Worm (Caenorhabditis elegans) whole organism, L4/young adult: ENCODE measurements around the gene F47B7.5.

ENCODE experiments used
- W03F9.2 ChIP-seq: fragments of 150-350 bp; optimal IDR thresholded peaks from 2 replicates; lab custom pipeline; 2014; ENCODE audit warnings: missing biosample characterization, missing genetic modification characterization
- dao-5 ChIP-seq: sonication (generic microtip); optimal IDR thresholded peaks from 2 replicates; lab custom pipeline; 2016; ENCODE audit warnings: missing genotype, missing genetic modification characterization, moderate library complexity, missing compliant biosample characterization
- him-1 ChIP-seq: sonication (generic microtip); optimal IDR thresholded peaks from 2 replicates; lab custom pipeline; 2016; ENCODE audit warnings: missing genotype, missing genetic modification reagents, missing genetic modification characterization, missing compliant biosample characterization

F47B7.5 gene

DNA sequence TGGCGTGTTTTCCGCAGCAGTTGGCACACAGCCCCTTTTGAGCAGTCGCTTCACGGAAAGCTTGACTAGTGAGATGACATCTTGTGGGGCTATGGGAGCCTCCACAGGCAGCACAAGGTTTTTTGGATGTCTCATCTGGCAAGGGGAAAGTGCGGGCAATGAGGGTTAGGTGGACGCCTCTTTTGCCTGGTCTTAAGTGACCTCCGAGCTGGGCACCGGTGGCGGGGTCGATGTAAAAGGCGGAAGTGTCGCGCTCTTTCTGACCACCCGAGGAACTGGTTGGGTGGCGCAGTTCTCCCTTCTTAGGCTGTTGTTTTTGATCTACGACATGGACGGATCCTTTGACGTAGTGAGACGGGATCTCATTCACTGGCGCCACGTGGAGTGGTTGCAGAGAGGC, 17.2 kb downstream of the F47B7.5 start:
- no peak for TF ChIP-seq him-1 (tag; lab: Kevin White, UChicago)
- TF ChIP-seq dao-5 (tag; lab: Kevin White, UChicago): no peak
- TF ChIP-seq W03F9.2: no peak

DNA sequence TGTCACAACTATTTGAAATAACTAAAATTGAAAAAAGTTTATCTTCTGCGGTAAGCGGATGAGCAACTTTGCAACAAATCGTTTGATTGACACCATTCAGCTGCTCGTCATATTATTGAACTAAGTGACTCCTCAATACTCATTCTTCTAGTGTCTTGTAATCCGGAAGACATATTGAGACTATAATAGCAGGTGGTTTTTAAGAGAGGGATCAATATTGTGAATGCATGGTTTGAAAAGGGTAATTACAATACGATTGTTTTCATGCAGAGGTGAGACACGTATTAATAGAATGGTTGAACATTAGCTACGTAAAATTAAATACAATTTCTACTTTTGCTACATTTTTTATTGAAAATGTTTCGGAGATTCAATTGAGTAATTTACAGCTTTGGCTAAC, 25.4 kb downstream of the F47B7.5 start:
- TF ChIP-seq him-1 (tag; lab: Kevin White, UChicago): no peak
- no peak for TF ChIP-seq dao-5 (tag; lab: Kevin White, UChicago)
- no peak for TF ChIP-seq W03F9.2

DNA sequence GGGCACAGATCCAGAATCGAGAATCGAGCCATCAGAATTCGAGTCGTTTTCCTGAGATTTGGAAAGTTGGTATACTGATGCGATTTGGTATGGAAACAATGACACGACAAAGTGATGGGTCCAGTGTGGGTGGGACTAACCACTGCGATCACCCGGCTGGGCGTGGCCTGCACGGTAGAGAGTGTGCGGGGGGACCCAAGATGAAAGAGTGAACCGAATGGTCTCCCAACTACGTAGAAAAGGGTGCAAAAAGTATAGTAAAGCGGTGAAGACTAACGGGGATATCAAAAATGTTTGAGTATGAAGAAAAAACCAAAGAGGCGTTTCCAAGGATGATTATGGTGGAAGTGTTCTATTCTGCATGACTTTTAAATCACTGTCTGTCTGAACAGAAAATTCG, 26.4 kb downstream of the F47B7.5 start, which contains the start of gene fkh-2:
Gene fkh-2, minus strand, starts transcription at position 101 of the 400 bp plus-strand sequence.
- no peak for TF ChIP-seq him-1 (tag; lab: Kevin White, UChicago)
- TF ChIP-seq W03F9.2: no peak
- TF ChIP-seq dao-5 (tag; lab: Kevin White, UChicago): no peak

DNA sequence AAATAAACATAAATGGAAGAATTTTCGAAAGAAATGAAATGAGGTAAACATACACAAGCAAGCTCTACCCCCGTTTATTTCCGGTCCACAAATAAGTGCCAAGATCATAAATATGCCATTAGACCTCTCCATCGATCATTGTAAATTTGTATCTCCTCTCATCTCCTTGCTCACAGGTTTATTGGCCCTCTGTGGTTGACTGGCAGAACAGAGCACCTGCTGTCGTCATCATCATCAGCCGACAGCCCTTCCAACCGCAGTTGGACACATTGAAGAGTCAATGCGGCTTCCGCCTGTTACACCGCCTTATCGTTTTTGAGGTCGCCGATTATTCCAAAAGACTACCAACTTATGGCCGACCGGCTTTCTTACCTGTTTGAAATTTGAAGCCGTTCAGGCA, 30.0 kb downstream of the F47B7.5 start:
- no peak for TF ChIP-seq him-1 (tag; lab: Kevin White, UChicago)
- no peak for TF ChIP-seq dao-5 (tag; lab: Kevin White, UChicago)
- TF ChIP-seq W03F9.2: no peak

DNA sequence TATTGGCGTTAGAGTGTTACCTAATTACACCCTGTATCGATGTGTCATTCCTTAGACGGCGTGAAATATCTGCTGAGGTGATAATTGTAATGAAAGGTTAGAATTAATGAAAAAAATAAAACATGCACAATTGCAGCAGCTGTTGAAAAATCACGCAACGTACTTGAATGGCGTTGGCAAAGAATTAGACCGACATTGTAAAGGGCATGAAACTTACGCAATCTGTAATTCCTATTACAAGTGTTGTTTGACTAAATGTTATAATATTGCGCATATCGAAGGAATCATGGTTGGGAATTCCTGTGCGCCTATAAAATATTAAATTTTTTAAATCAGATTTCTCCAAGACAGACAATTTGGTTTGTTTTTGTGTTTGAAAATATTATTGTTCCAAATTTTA, 34.9 kb downstream of the F47B7.5 start, which contains the start of gene tag-18:
Gene tag-18, minus strand, starts transcription at position 305 of the 400 bp plus-strand sequence.
- TF ChIP-seq him-1 (tag; lab: Kevin White, UChicago) (no peak), dao-5 (tag; lab: Kevin White, UChicago) (no peak), W03F9.2 (no peak)

DNA sequence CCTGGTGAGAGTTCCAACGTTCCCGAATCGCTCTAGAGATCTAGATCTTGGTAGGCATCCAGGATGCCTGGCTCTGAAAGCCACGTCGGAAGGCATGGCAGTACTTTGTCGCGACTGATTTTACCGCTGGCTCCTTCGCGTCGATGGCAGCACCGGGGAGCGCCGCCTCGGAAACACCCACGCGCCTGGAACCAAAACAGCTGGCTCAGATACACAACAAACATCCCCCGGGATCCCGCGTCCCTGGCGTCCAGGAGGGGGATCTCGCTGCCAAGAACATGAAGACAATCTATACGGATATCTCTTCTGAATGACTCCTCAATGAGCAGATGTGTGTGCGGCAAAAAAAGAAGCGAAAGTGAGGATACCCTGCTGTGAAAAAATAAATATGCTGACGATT, 35.3 kb downstream of the F47B7.5 start:
- TF ChIP-seq dao-5 (tag; lab: Kevin White, UChicago) (no peak), W03F9.2 (no peak), him-1 (tag; lab: Kevin White, UChicago) (no peak)

DNA sequence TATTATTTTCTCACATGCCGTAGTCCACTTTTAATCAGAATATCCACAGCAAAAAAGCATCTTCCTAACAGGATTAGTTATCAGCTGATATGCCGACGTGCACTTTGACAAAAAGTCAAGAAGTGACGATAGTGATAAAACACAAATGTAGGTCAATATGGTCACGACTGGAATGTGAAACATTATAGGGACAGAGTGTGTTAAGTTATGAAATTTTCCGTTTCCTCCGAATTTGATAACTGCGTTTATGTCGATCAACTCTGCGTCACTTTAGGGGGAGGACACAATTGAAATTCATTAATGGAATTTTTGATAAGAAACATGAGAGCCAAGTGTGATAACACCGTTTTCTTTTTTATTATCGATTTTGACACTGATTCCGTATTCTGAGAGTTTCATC, 39.6 kb downstream of the F47B7.5 start, which contains the start of gene aex-4:
Gene aex-4, plus strand, starts transcription at position 312 of the 400 bp plus-strand sequence.
- no peak for TF ChIP-seq W03F9.2
- TF ChIP-seq him-1 (tag; lab: Kevin White, UChicago): no peak
- no peak for TF ChIP-seq dao-5 (tag; lab: Kevin White, UChicago)

DNA sequence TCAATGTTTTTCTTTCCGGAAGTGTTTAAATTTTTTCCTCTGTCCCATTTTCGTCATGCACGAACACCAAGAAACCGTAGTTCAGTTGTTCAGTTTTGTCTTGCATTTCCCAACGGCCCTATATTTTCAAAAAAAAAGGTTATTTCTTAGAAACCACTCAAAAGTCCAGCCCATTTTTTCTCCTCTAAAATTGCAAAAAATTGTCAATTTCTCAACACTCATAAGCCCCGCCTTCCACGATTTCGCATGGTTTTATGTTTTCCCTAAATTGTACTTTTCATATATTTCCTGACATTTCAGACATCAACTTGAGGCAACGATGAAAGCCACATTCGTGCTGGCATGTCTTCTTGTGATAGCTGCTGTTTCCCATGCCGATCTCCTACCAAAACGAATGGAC, 41.3 kb downstream of the F47B7.5 start, which contains the start of gene nlp-1:
Gene nlp-1, plus strand, starts transcription at position 301 of the 400 bp plus-strand sequence.
- no peak for TF ChIP-seq W03F9.2
- no peak for TF ChIP-seq dao-5 (tag; lab: Kevin White, UChicago)
- no peak for TF ChIP-seq him-1 (tag; lab: Kevin White, UChicago)

DNA sequence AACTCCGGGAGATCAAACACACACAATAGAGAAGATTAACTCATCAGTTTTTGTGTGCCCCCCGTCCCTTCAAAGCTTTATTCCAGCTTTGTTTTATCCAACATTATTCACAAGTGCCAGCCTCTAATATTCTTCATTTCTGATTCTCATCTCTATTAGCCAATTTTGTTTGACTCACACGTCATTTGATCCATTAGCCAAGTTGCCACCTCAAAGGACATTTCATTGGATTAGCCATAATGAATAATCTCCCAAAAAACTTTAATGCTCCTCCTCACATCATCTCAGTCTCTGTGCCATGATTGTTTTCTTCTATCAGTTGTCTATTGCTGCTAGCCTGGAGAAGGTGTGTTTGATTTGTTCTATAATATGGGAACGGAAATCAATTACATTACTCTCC, 43.2 kb downstream of the F47B7.5 start:
- TF ChIP-seq him-1 (tag; lab: Kevin White, UChicago) (no peak), W03F9.2 (no peak), dao-5 (tag; lab: Kevin White, UChicago) (no peak)
